Worm (Caenorhabditis elegans): ENCODE results near the gene frpr-21.

Gene frpr-21

DNA sequence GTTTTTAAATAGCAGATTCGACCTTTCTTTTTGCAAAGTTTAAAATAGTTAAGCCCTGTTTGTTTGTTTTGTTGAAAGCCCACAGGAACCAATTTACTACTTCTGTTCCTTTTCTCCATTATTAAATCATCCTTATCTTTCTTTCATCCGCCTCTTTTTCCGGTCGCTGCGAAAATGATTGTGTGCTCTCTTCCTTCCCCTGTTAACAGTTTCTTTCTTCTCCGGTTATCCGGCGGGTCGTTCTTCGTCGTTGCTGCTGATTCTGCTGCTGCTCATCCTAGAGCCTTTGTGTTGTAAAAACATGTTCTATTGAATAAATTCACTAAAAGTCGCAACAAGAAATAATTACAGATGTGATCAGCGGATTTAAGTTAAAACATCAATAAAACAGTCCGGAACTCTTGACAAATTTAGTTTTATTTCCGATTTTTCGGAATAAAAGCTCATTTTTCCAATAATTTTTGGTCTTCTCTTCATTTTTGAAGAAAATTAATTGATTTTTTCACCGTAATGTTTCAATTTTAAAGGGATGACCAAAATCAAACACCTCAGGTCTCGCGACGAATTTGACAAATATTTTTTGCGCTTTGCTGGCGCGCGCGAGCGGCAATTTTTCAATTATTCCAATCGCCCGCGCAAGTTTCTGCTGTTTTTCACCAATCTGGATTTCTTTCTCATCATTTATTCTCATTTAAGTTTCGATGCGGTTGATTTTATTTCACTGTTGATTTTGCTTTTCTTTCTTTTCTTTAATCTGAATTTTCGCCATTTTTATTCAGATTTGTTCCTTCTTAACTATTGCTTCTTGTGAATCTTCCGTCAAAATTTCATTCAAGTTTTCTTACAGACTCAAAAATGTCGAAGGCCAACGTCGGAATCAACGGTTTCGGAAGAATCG lies 28.3 kb downstream of the frpr-21 start, which contains the start of gene gpd-1 (continued):
- TF ChIP-seq F33H1.4 (GFP tag; IDR thresholded peaks at IDR 0.05), result peak; percentile 97
- no peak for TF ChIP-seq hmg-20 (GFP tag; IDR thresholded peaks at IDR 0.05)
- no peak for TF ChIP-seq nfya-1 (tag; optimal IDR thresholded peaks at IDR 0.05; ENCODE audit: borderline replicate concordance, insufficient read depth)
- no peak for TF ChIP-seq egl-44 (GFP tag; IDR thresholded peaks at IDR 0.05)
- TF ChIP-seq ceh-79 (tag; optimal IDR thresholded peaks at IDR 0.05), result no peak
- TF ChIP-seq mel-28 (tag; optimal IDR thresholded peaks at IDR 0.05; ENCODE audit: borderline replicate concordance), result no peak
- peak; percentile 10 for TF ChIP-seq repo-1 (tag; optimal IDR thresholded peaks at IDR 0.05)
- 0 out of 2 replicates have a peak, but pooled peaks have one; percentile 40 for TF ChIP-seq nfyb-1 (GFP tag; IDR thresholded peaks at IDR 0.05)
- TF ChIP-seq dpl-1 (GFP tag; optimal IDR thresholded peaks at IDR 0.05), result peak; percentile 94
- TF ChIP-seq madf-3 (GFP tag; IDR thresholded peaks at IDR 0.05), result peak; percentile 78; the same call in 1 of the 2 replicates
- TF ChIP-seq zim-3 (tag; optimal IDR thresholded peaks at IDR 0.05), result no peak
- peak; percentile 29 for TF ChIP-seq atf-7 (tag; optimal IDR thresholded peaks at IDR 0.05)
- TF ChIP-seq ceh-27 (GFP tag; optimal IDR thresholded peaks at IDR 0.05), result no peak
- no peak for TF ChIP-seq F37B4.10 (GFP tag; IDR thresholded peaks at IDR 0.05)
- peak; percentile 97 for TF ChIP-seq D2030.7 (GFP tag; IDR thresholded peaks at IDR 0.05)
- TF ChIP-seq C17E4.6 (GFP tag; IDR thresholded peaks at IDR 0.05), result peak; percentile 60; the same call in 1 of the 2 replicates
- peak; percentile 53 for TF ChIP-seq F10E7.11 (tag; optimal IDR thresholded peaks at IDR 0.05)
- peak in 2 of 3 experiments; percentile 51 to 55 for TF ChIP-seq lin-35 (GFP tag; optimal IDR thresholded peaks at IDR 0.05)
- no peak for TF ChIP-seq lin-26 (GFP tag; IDR thresholded peaks at IDR 0.05)
- TF ChIP-seq C06A6.2 (GFP tag; conservative IDR thresholded peaks at IDR 0.05), result no peak
- peak; percentile 86 for TF ChIP-seq Y79H2A.3 (GFP tag; conservative IDR thresholded peaks at IDR 0.05)
- TF ChIP-seq K11D2.4 (GFP tag; IDR thresholded peaks at IDR 0.05), result no peak
- TF ChIP-seq egl-18 (GFP tag; IDR thresholded peaks at IDR 0.05), result no peak
- peak; percentile 90 for TF ChIP-seq Y95B8A.8 (GFP tag; IDR thresholded peaks at IDR 0.05)
- TF ChIP-seq hlh-12 (tag; optimal IDR thresholded peaks at IDR 0.05), result no peak
- TF ChIP-seq chd-7 (tag; optimal IDR thresholded peaks at IDR 0.05), result peak; percentile 35
- TF ChIP-seq attf-6 (GFP tag; IDR thresholded peaks at IDR 0.05), result 0 out of 2 replicates have a peak, but pooled peaks have one; percentile 52
- TF ChIP-seq snpc-4 (GFP tag; optimal IDR thresholded peaks at IDR 0.05), result peak; percentile 36
- peak in 2 of 4 experiments; percentile 2 to 53 for TF ChIP-seq snpc-4 (tag; optimal IDR thresholded peaks at IDR 0.05)
- peak; percentile 80 for TF ChIP-seq dox-1 (GFP tag; IDR thresholded peaks at IDR 0.05)
- TF ChIP-seq pha-4 (tag; optimal IDR thresholded peaks at IDR 0.05), result no peak
- peak; percentile 87 for TF ChIP-seq B0336.3 (GFP tag; IDR thresholded peaks at IDR 0.05)
- TF ChIP-seq ceh-100 (GFP tag; IDR thresholded peaks at IDR 0.05), result peak; percentile 46; the same call in 1 of the 2 replicates
- peak; percentile 85 for TF ChIP-seq lsl-1 (GFP tag; optimal IDR thresholded peaks at IDR 0.05)
- peak; percentile 99 for TF ChIP-seq madf-6 (GFP tag; IDR thresholded peaks at IDR 0.05)
- peak; percentile 44 for TF ChIP-seq snpc-1.1 (tag; optimal IDR thresholded peaks at IDR 0.05; ENCODE audit: insufficient read depth)
- TF ChIP-seq ztf-28 (GFP tag; IDR thresholded peaks at IDR 0.05), result 0 out of 2 replicates have a peak, but pooled peaks have one; percentile 27
- TF ChIP-seq nfya-2 (GFP tag; IDR thresholded peaks at IDR 0.05), result no peak
- no peak for TF ChIP-seq nhr-90 (tag; optimal IDR thresholded peaks at IDR 0.05)
- no peak for TF ChIP-seq cebp-2 (GFP tag; IDR thresholded peaks at IDR 0.05)
- TF ChIP-seq tbp1 (GFP tag; optimal IDR thresholded peaks at IDR 0.05), result peak; percentile 55
- peak; percentile 62; the same call in 1 of the 2 replicates for TF ChIP-seq ekl-4 (GFP tag; IDR thresholded peaks at IDR 0.05)
- TF ChIP-seq cebp-1 (GFP tag; IDR thresholded peaks at IDR 0.05), result no peak
- TF ChIP-seq cebp-1 (tag; optimal IDR thresholded peaks at IDR 0.05), result peak; percentile 36
- 0 out of 2 replicates have a peak, but pooled peaks have one; percentile 6 for TF ChIP-seq egrh-3 (GFP tag; IDR thresholded peaks at IDR 0.05)
- no peak for TF ChIP-seq nhr-179 (tag; optimal IDR thresholded peaks at IDR 0.05)

Data from whole organism, young adult.